Fruit fly (Drosophila melanogaster) whole organism, wandering third instar larva: ENCODE results near the gene Golgin84.

ENCODE experiments used
- HLH106 ChIP-seq: fragments of 200-800 bp; optimal IDR thresholded peaks from 3 replicates; lab custom pipeline; 2019; ENCODE audit warnings: missing biosample characterization, mild to moderate bottlenecking, missing genetic modification characterization, moderate library complexity
- Myc ChIP-seq: fragments of >200 bp; optimal IDR thresholded peaks from 2 replicates; lab custom pipeline; 2017
- Sp1 ChIP-seq: fragments of 200-800 bp; sonication (Bioruptor generic); optimal IDR thresholded peaks from 3 replicates; lab custom pipeline; 2019; ENCODE audit warnings: missing biosample characterization, mild to moderate bottlenecking, missing genetic modification characterization, moderate library complexity
- fru ChIP-seq: fragments of 200-800 bp; sonication (Bioruptor generic); optimal IDR thresholded peaks from 3 replicates; lab custom pipeline; 2016; ENCODE audit warnings: missing biosample characterization, mild to moderate bottlenecking, missing genetic modification characterization
- h ChIP-seq: fragments of 200-800 bp; sonication (Bioruptor generic); optimal IDR thresholded peaks from 3 replicates; lab custom pipeline; 2016; ENCODE audit warnings: missing biosample characterization, mild to moderate bottlenecking, missing genetic modification characterization

- TF ChIP-seq Sp1 (GFP tag; lab: Kevin White, UChicago) (no peak), Myc (lab: Kevin White, UChicago) (peak; percentile 87), HLH106 (tag; lab: Kevin White, UChicago) (no peak), fru (GFP tag; lab: Kevin White, UChicago) (no peak), h (GFP tag; lab: Kevin White, UChicago) (no peak)
Measured at dm6 chr3R:24348420-24349190, 9.1 kb downstream of the Golgin84 start, which contains the start of the genes CG5746 and CG6454.
